Fruit fly (Drosophila melanogaster): Measurements from ENCODE around the gene IntS11.

The IntS11 gene

DNA sequence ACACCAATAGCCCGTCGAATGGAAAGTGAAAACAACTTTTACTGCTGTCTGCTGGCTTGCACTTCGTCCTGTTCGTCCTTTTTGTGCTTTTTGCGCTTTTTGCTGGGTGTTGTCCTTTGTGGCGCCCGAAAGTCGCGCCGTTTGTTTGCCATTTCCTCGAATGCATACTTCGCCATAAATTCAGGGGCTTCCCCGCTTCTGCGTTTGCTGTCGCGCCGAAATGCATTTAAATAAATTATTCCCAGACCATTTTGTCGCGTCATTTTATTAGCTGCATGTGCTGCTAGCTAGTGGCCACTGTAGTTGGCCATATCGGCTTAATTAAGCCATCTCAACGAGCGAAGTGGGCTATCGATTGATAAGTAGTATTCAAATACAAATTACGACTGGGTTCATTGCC lies 40.1 kb downstream of the IntS11 start:
- TF ChIP-seq CG2202 (tag; optimal IDR thresholded peaks at IDR 0.05): no peak
- no peak for TF ChIP-seq CG3065 (GFP tag; optimal IDR thresholded peaks at IDR 0.05)
- TF ChIP-seq CG8944 (GFP tag; optimal IDR thresholded peaks at IDR 0.05): no peak
- TF ChIP-seq Med (GFP tag): peak; percentile 13
- TF ChIP-seq Tbp (GFP tag; optimal IDR thresholded peaks at IDR 0.05): no peak
- TF ChIP-seq CG4404 (GFP tag; IDR thresholded peaks at IDR 0.05): 0 out of 2 replicates have a peak, but pooled peaks have one; percentile 10
- 0 out of 3 replicates have a peak, but pooled peaks have one; percentile 22 for TF ChIP-seq H15 (GFP tag; IDR thresholded peaks at IDR 0.05)
- TF ChIP-seq CG15011 (GFP tag; optimal IDR thresholded peaks at IDR 0.05): no peak
- TF ChIP-seq CG7357 (GFP tag; IDR thresholded peaks at IDR 0.05): no peak
- no peak for TF ChIP-seq Hr51 (GFP tag; optimal IDR thresholded peaks at IDR 0.05)

DNA sequence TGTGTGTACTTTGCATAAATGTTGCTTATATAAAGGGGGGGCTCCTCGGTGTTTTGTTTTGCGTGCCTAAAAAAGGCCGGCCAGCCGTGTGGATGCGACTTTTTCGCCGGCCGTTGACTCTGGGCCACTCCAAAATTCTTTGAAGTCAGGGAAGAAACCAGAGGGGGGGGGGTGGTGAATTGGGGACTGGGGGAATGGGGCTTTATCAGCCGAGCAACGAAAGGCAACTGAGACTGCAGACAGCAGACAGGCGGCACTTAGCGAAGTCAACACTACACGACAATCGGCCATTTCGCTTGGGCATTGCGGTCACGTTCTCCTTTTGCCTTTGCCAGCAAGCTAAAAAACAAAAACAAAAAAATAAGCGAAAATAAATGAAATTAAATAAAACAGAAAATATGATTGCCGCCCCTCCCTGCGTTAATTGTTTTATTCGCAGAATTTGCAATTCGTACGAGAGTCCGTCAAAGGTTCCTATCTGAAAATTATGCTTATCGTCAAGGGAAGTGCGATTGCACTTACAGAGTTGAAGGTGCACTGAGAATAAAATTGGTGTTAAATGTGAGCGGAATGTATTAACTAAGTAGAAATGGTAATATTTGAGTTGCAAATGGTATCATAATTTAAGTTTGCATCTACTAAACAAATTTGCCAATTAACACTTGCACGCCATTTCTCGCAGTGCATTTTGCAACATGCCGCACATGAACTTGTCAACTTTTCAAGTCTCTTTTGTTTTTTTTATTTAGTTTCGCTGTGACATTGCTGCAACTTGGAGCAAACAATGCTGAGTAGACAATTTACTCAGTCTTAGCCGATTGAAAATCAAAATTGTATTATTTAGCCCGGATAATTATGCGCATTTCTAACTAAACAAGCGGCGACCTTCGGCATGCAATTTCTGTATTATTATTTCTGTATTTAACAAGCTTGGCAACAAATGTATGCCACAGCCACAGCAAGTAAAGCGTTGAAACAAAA lies 41.2 kb downstream of the IntS11 start:
- TF ChIP-seq crc (GFP tag; optimal IDR thresholded peaks at IDR 0.05) (no peak), jing (GFP tag; optimal IDR thresholded peaks at IDR 0.05) (no peak), CG12219 (GFP tag; optimal IDR thresholded peaks at IDR 0.05) (no peak), dpn (GFP tag; optimal IDR thresholded peaks at IDR 0.05) (no peak), br (optimal IDR thresholded peaks at IDR 0.05) (no peak), bab2 (GFP tag; optimal IDR thresholded peaks at IDR 0.05) (peak; percentile 18), lov (optimal IDR thresholded peaks at IDR 0.05) (no peak), lov (GFP tag; IDR thresholded peaks at IDR 0.05) (no peak), sens (GFP tag) (peak; percentile 80), hkb (optimal IDR thresholded peaks at IDR 0.05) (no peak), hkb (GFP tag; IDR thresholded peaks at IDR 0.05) (peak; percentile 41; the same call in 1 of the 2 replicates), hb (GFP tag; IDR thresholded peaks at IDR 0.05; ENCODE audit: partially characterized antibody) (no peak), nmo (GFP tag; optimal IDR thresholded peaks at IDR 0.05) (no peak), chif (GFP tag; optimal IDR thresholded peaks at IDR 0.05) (no peak), kni (GFP tag; optimal IDR thresholded peaks at IDR 0.05) (no peak), PHDP (tag; optimal IDR thresholded peaks at IDR 0.05) (no peak), Aef1 (GFP tag; IDR thresholded peaks at IDR 0.05) (peak; percentile 39; the same call in 1 of the 3 replicates), ttk (GFP tag; IDR thresholded peaks at IDR 0.05) (0 out of 2 replicates have a peak, but pooled peaks have one; percentile 28), Ets65A (GFP tag) (peak; percentile 87), Ada2b (GFP tag; IDR thresholded peaks at IDR 0.05) (peak; percentile 24; the same call in 1 of the 2 replicates), HmgD (GFP tag; optimal IDR thresholded peaks at IDR 0.05) (no peak), CG14441 (GFP tag; IDR thresholded peaks at IDR 0.05) (peak; percentile 56), Xrp1 (GFP tag; IDR thresholded peaks at IDR 0.05) (peak; percentile 43; the same call in 1 of the 2 replicates), insv (GFP tag; optimal IDR thresholded peaks at IDR 0.05) (no peak), CG4854 (GFP tag; optimal IDR thresholded peaks at IDR 0.05) (peak; percentile 2), CG15269 (tag; optimal IDR thresholded peaks at IDR 0.05) (no peak), mam (GFP tag; optimal IDR thresholded peaks at IDR 0.05) (no peak), Atf6 (GFP tag; IDR thresholded peaks at IDR 0.05) (peak; percentile 26; the same call in 1 of the 2 replicates), CG2889 (GFP tag; IDR thresholded peaks at IDR 0.05) (0 out of 3 replicates have a peak, but pooled peaks have one; percentile 9), lbe (GFP tag; optimal IDR thresholded peaks at IDR 0.05) (peak; percentile 80), prd (optimal IDR thresholded peaks at IDR 0.05) (no peak), prd (GFP tag; IDR thresholded peaks at IDR 0.05) (peak; percentile 49; the same call in 1 of the 3 replicates), CG2202 (tag; optimal IDR thresholded peaks at IDR 0.05) (no peak), CG17328 (GFP tag; IDR thresholded peaks at IDR 0.05) (peak; percentile 28; the same call in 1 of the 2 replicates), seq (GFP tag; IDR thresholded peaks at IDR 0.05) (peak; percentile 36; the same call in 1 of the 2 replicates), E2f1 (GFP tag; IDR thresholded peaks at IDR 0.05) (0 out of 2 replicates have a peak, but pooled peaks have one; percentile 30), tna (GFP tag; IDR thresholded peaks at IDR 0.05; ENCODE audit: partially characterized antibody) (no peak), Drgx (GFP tag; IDR thresholded peaks at IDR 0.05) (peak; percentile 54), ATbp (GFP tag; optimal IDR thresholded peaks at IDR 0.05) (no peak), fd64A (GFP tag; optimal IDR thresholded peaks at IDR 0.05) (no peak)

Measured in whole organism, embryonic.